Worm (Caenorhabditis elegans): ENCODE measurements around the gene T25D10.4.
A peak's percentile ranks its signal among the peaks of the same experiment; 100 is the strongest.

T25D10.4 gene

DNA sequence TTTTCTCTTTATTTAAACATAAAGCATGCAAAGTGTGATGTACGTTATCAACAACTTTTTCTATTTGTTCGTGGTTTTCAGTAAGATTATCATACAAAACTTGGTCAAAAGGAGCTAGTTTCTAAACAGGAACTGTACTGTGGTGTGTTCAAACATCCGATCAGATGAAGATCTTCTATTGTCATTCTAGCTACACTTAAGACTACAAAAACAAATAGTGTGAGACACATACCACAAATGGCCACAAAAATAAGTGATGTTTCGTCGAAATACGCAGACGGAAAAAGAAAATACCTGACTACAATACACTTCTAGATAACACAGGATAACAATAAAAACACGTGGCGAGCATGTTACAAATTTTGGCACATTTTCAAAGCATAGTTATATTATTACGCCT lies 38.6 kb upstream of the T25D10.4 start:
- TF ChIP-seq nhr-48 (tag; optimal IDR thresholded peaks at IDR 0.05), result no peak
- TF ChIP-seq mxl-3 (GFP tag; optimal IDR thresholded peaks at IDR 0.05), result peak; percentile 69
- no peak for TF ChIP-seq hmg-1.1 (GFP tag; IDR thresholded peaks at IDR 0.05)
- TF ChIP-seq dmd-6 (GFP tag; IDR thresholded peaks at IDR 0.05), result peak; percentile 39
- peak in 1 of 2 experiments; percentile 25 for TF ChIP-seq mdl-1 (tag; optimal IDR thresholded peaks at IDR 0.05)
- peak; percentile 100 for TF ChIP-seq nhr-28 (tag; optimal IDR thresholded peaks at IDR 0.05)
- TF ChIP-seq hlh-30 (tag; optimal IDR thresholded peaks at IDR 0.05; ENCODE audit: insufficient read depth), result peak; percentile 24
- TF ChIP-seq F10B5.3 (tag; optimal IDR thresholded peaks at IDR 0.05), result no peak
- TF ChIP-seq dve-1 (tag; optimal IDR thresholded peaks at IDR 0.05; ENCODE audit: insufficient read depth), result peak; percentile 40
- TF ChIP-seq pqm-1 (tag; optimal IDR thresholded peaks at IDR 0.05), result peak; percentile 82
- no peak for TF ChIP-seq daf-16 (GFP tag; optimal IDR thresholded peaks at IDR 0.05)
- peak; percentile 63 for TF ChIP-seq daf-16 (tag; optimal IDR thresholded peaks at IDR 0.05)
- peak; percentile 49 for TF ChIP-seq hlh-11 (tag; optimal IDR thresholded peaks at IDR 0.05)
- TF ChIP-seq nhr-102 (tag; optimal IDR thresholded peaks at IDR 0.05), result no peak
- no peak for TF ChIP-seq Y105C5A.15 (GFP tag; IDR thresholded peaks at IDR 0.05)

DNA sequence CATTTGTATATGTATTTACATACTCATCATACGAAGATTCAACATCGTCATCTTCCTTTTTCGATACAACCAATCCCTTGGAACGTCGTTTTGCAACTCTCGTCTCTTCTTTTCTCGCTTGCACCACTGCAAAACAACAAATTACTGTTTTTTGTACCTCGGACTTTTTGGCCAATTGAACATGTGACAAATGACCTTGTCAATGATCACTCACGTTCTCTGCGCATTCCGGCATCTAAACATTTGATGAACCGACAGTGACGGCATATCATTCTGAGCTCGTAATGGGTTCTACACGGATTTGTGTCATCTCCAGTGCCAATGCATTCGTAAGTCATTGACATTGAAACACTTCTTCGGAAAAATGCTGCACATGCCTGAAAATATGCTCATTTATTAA lies 38.1 kb upstream of the T25D10.4 start:
- no peak for TF ChIP-seq F37D6.2 (tag; optimal IDR thresholded peaks at IDR 0.05)
- TF ChIP-seq zfp-3 (GFP tag; conservative IDR thresholded peaks at IDR 0.05), result 0 out of 2 replicates have a peak, but pooled peaks have one; percentile 54
- TF ChIP-seq T20F7.1 (GFP tag; optimal IDR thresholded peaks at IDR 0.05), result no peak
- TF ChIP-seq mdl-1 (tag; optimal IDR thresholded peaks at IDR 0.05), result peak in 1 of 2 experiments; percentile 10
- peak; percentile 39 for TF ChIP-seq nhr-28 (tag; optimal IDR thresholded peaks at IDR 0.05)
- TF ChIP-seq unc-62 (GFP tag; optimal IDR thresholded peaks at IDR 0.05 in 1 of 2), result peak in 1 of 2 experiments; percentile 99
- TF ChIP-seq unc-62 (tag; optimal IDR thresholded peaks at IDR 0.05), result no peak
- no peak for TF ChIP-seq zip-2 (tag; optimal IDR thresholded peaks at IDR 0.05)
- TF ChIP-seq hlh-30 (tag; optimal IDR thresholded peaks at IDR 0.05; ENCODE audit: insufficient read depth), result peak; percentile 57
- TF ChIP-seq nhr-25 (tag; optimal IDR thresholded peaks at IDR 0.05; ENCODE audit: borderline replicate concordance, insufficient read depth), result peak; percentile 41

ce11 chrII:6443710-6444109 lies 33.6 kb upstream of the T25D10.4 start, which contains the start of gene K06A1.2:
Gene K06A1.2 (plus strand): TSS chrII:6444010.
- TF ChIP-seq cey-2 (tag; optimal IDR thresholded peaks at IDR 0.05; ENCODE audit: borderline replicate concordance, insufficient read depth), result no peak
- no peak for TF ChIP-seq lir-3 (tag; optimal IDR thresholded peaks at IDR 0.05)
- TF ChIP-seq aha-1 (tag), result no peak
- TF ChIP-seq spr-1 (tag; optimal IDR thresholded peaks at IDR 0.05), result no peak
- no peak for TF ChIP-seq nhr-41 (GFP tag; IDR thresholded peaks at IDR 0.05)
- TF ChIP-seq spr-3 (GFP tag; optimal IDR thresholded peaks at IDR 0.05), result no peak
- no peak for TF ChIP-seq nhr-42 (GFP tag; IDR thresholded peaks at IDR 0.05)
- no peak for TF ChIP-seq skn-1 (tag; optimal IDR thresholded peaks at IDR 0.05)
- TF ChIP-seq daf-8 (GFP tag; IDR thresholded peaks at IDR 0.05), result no peak

DNA sequence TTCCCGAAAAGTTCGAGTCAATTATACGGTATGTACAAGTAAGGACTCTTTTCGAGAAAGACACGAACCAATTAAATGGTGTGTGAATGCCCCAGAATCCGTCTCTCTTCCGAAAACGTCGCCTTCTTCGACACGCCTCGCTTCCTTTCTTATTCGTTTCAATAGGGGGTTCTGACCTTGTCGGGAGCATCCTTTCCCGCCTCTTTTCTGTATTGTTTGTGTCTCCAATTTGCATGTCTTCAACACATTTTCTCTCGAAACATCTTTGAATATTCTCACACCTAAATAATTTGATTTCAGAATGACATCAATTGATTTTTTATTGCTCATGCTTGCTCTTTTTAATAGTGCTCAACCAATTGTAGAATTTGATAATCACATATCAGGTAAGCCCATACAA lies 31.0 kb upstream of the T25D10.4 start, which contains the start of gene cutl-16:
Gene cutl-16 (plus strand): TSS at position 301 of the 400 bp plus-strand sequence.
- TF ChIP-seq php-3 (GFP tag; IDR thresholded peaks at IDR 0.05), result no peak
- TF ChIP-seq nhr-28 (tag; optimal IDR thresholded peaks at IDR 0.05), result no peak
- no peak for TF ChIP-seq daf-8 (GFP tag; IDR thresholded peaks at IDR 0.05)
- no peak for TF ChIP-seq nhr-42 (GFP tag; IDR thresholded peaks at IDR 0.05)
- TF ChIP-seq daf-19 (GFP tag; conservative IDR thresholded peaks at IDR 0.05), result no peak
- TF ChIP-seq nhr-41 (GFP tag; IDR thresholded peaks at IDR 0.05), result no peak
- no peak for TF ChIP-seq lim-7 (GFP tag; IDR thresholded peaks at IDR 0.05)

DNA sequence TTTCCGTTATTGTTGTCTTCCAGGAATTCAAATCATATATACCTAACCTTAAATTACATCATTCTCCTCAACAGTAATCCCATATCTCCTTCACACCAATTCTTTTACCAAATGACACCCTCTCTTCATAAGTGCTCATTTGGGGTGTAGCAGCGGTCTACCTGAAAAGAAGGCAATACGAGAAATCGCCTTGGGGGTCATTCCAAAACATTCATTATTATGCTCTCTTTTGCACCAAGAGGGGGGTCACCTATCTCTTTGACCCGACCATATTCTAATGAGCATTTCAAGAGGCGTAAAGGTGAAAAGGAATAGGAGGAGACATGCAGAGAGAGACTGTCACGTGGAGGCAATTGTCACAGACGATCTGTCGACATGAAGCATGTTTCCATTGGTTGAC lies 26.8 kb upstream of the T25D10.4 start:
- TF ChIP-seq dmd-9 (GFP tag; IDR thresholded peaks at IDR 0.05) (no peak), daf-8 (GFP tag; IDR thresholded peaks at IDR 0.05) (no peak), aha-1 (tag) (peak; percentile 81)

Measured in whole organism, L4 larva.